Worm (Caenorhabditis elegans): ENCODE measurements around the gene F39E9.6.

Gene F39E9.6

DNA sequence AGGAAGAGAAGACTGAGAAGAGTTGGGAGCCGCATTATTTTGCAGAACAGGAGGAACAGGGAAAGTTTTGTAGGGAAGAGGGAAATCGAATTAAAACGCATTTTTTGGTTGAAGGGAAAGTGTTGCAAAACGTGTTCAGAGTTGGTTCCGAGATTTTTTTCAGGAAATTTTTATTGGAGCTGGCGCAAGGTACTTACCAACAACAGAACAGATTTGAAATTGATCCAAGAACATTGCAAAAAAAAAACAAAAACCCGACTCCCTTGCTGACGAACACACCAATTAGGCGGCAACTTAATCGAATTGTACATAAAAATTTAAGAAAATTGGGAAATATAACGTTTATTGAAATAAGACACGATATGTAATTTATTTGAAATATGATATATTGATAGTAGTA is 25.2 kb upstream of the F39E9.6 start, which contains the start of gene F14D2.7:
Gene F14D2.7 (minus strand): TSS at position 101 of the 400 bp plus-strand sequence.
- TF ChIP-seq snpc-4 (GFP tag; optimal IDR thresholded peaks at IDR 0.05) (no peak), snpc-4 (tag; optimal IDR thresholded peaks at IDR 0.05) (no peak), dox-1 (GFP tag; IDR thresholded peaks at IDR 0.05) (no peak), F49E8.2 (tag; optimal IDR thresholded peaks at IDR 0.05; ENCODE audit: insufficient read depth) (no peak), snpc-1.3 (tag; optimal IDR thresholded peaks at IDR 0.05; ENCODE audit: insufficient read depth) (no peak), ccch-3 (GFP tag; optimal IDR thresholded peaks at IDR 0.05) (no peak), hrde-1 (tag; optimal IDR thresholded peaks at IDR 0.05; ENCODE audit: borderline replicate concordance) (no peak), bed-2 (GFP tag; IDR thresholded peaks at IDR 0.05) (no peak), sea-2 (GFP tag; IDR thresholded peaks at IDR 0.05) (no peak), lin-35 (GFP tag; optimal IDR thresholded peaks at IDR 0.05) (no peak), aptf-3 (GFP tag; IDR thresholded peaks at IDR 0.05) (no peak), chd-7 (tag; optimal IDR thresholded peaks at IDR 0.05) (no peak)

DNA sequence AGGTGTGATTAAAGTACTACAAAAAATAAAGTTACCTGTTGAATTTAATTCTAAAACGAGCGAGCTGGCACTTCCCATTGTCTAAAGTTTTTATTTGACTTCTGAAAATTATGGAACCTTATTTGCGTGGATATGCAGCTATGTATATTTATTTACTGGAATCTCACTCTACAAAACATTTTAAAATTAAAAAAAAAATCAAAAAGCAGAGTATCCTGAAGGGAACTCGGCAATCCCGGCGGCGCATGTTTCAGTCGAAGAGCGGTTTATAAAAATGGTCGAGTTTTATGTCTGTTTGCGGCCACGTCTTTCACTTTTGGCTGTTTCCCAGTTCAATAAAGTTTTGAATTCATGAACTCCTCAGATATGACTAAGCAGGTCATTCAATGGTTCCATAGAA is 23.7 kb upstream of the F39E9.6 start, which contains the start of gene F14D2.19:
Gene F14D2.19 (minus strand): TSS at position 101 of the 400 bp plus-strand sequence.
- TF ChIP-seq dox-1 (GFP tag; IDR thresholded peaks at IDR 0.05), result no peak
- TF ChIP-seq lin-40 (tag; optimal IDR thresholded peaks at IDR 0.05), result no peak
- no peak for TF ChIP-seq B0019.2 (GFP tag; conservative IDR thresholded peaks at IDR 0.05)
- no peak for TF ChIP-seq rpc-1 (optimal IDR thresholded peaks at IDR 0.05)
- no peak for TF ChIP-seq rpc-1 (tag; optimal IDR thresholded peaks at IDR 0.05)
- no peak for TF ChIP-seq lin-26 (GFP tag; IDR thresholded peaks at IDR 0.05)
- no peak for TF ChIP-seq mxl-1 (tag; optimal IDR thresholded peaks at IDR 0.05)
- TF ChIP-seq cebp-1 (GFP tag; IDR thresholded peaks at IDR 0.05), result no peak
- TF ChIP-seq cebp-1 (tag; optimal IDR thresholded peaks at IDR 0.05), result no peak
- TF ChIP-seq lsl-1 (GFP tag; optimal IDR thresholded peaks at IDR 0.05), result no peak

DNA sequence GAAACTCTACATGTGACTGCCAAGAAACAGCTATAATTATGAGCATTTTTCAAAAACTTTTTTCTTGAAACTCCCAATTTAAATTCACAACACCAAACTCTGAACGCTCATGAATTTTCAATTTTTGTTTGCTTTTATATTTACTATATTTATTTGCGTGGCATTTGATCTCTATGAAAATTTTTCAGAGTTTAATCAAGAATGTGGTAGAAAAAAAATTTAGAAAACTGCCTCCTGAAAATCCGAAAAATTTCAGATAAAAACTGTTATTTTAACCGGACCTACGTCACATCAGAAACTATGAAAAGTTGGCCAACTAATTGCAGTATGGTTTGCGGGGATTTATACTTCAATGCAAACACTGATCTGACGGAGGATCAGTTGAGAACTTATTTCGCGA is 18.7 kb upstream of the F39E9.6 start, which contains the start of gene irld-27:
Gene irld-27 (plus strand): TSS at position 301 of the 400 bp plus-strand sequence.
- no peak for TF ChIP-seq B0019.2 (GFP tag; conservative IDR thresholded peaks at IDR 0.05)
- no peak for TF ChIP-seq lir-1 (GFP tag; conservative IDR thresholded peaks at IDR 0.05)
- TF ChIP-seq ztf-22 (GFP tag; optimal IDR thresholded peaks at IDR 0.05), result no peak
- TF ChIP-seq F57A8.1 (GFP tag; optimal IDR thresholded peaks at IDR 0.05), result no peak
- no peak for TF ChIP-seq nhr-120 (GFP tag; IDR thresholded peaks at IDR 0.05)
- TF ChIP-seq mxl-1 (tag; optimal IDR thresholded peaks at IDR 0.05), result no peak
- TF ChIP-seq somi-1 (GFP tag; optimal IDR thresholded peaks at IDR 0.05), result no peak
- TF ChIP-seq nhr-80 (tag; optimal IDR thresholded peaks at IDR 0.05), result no peak
- no peak for TF ChIP-seq nhr-27 (tag; optimal IDR thresholded peaks at IDR 0.05)
- TF ChIP-seq let-526 (GFP tag; IDR thresholded peaks at IDR 0.05), result no peak
- TF ChIP-seq gei-17 (GFP tag; optimal IDR thresholded peaks at IDR 0.05), result no peak
- TF ChIP-seq ztf-18 (tag; optimal IDR thresholded peaks at IDR 0.05), result no peak
- no peak for TF ChIP-seq pha-4 (tag; optimal IDR thresholded peaks at IDR 0.05)
- TF ChIP-seq ZK185.1 (tag; optimal IDR thresholded peaks at IDR 0.05; ENCODE audit: poor library complexity, severe bottlenecking), result no peak
- no peak for TF ChIP-seq Y56A3A.18 (GFP tag; IDR thresholded peaks at IDR 0.05)
- no peak for TF ChIP-seq attf-6 (GFP tag; IDR thresholded peaks at IDR 0.05)
- no peak for TF ChIP-seq B0035.1 (tag; optimal IDR thresholded peaks at IDR 0.05)
- TF ChIP-seq cebp-1 (GFP tag; IDR thresholded peaks at IDR 0.05), result no peak
- TF ChIP-seq cebp-1 (tag; optimal IDR thresholded peaks at IDR 0.05), result no peak
- no peak for TF ChIP-seq mel-28 (tag; optimal IDR thresholded peaks at IDR 0.05; ENCODE audit: borderline replicate concordance)

Measured in whole organism, young adult.